Fruit fly (Drosophila melanogaster) whole organism, embryonic: ENCODE data around the gene Mis12.

Experiments
- Atf3 ChIP-seq: fragments of 200-800 bp; sonication (Bioruptor generic); optimal IDR thresholded peaks from 3 replicates; lab custom pipeline; 2016; ENCODE audit warnings: missing biosample characterization, missing genetic modification characterization
- CG10267 ChIP-seq: fragments of 200-800 bp; sonication (Bioruptor generic); optimal IDR thresholded peaks from 2 replicates; lab custom pipeline; 2018; ENCODE audit warnings: missing biosample characterization, mild to moderate bottlenecking, missing genetic modification characterization, moderate library complexity
- CG10274 ChIP-seq: fragments of 200-800 bp; sonication (Bioruptor generic); optimal IDR thresholded peaks from 3 replicates; lab custom pipeline; 2017; ENCODE audit warnings: missing biosample characterization, mild to moderate bottlenecking, missing genetic modification characterization
- CG13123 ChIP-seq: fragments of 200-800 bp; sonication (Bioruptor generic); optimal IDR thresholded peaks from 2 replicates; lab custom pipeline; 2016; ENCODE audit warnings: missing biosample characterization, missing genetic modification characterization
- CG14860 ChIP-seq: fragments of 200-800 bp; sonication (Bioruptor generic); IDR thresholded peaks from 3 replicates; pipeline ENCODE4 v1.3.6; 2022; ENCODE audit warnings: missing biosample characterization, missing genetic modification characterization; ENCODE audit not compliant: partially characterized antibody
- CG1832 ChIP-seq: fragments of 200-800 bp; sonication (Bioruptor generic); optimal IDR thresholded peaks from 2 replicates; lab custom pipeline; 2017; ENCODE audit warnings: missing biosample characterization, mild to moderate bottlenecking, missing genetic modification characterization, inconsistent platforms
- CG34224 ChIP-seq: fragments of 200-800 bp; sonication (Bioruptor generic); IDR thresholded peaks from 3 replicates; pipeline ENCODE4 v1.3.6; 2022; ENCODE audit warnings: missing biosample characterization, missing genetic modification characterization; ENCODE audit not compliant: partially characterized antibody
- CG3726 ChIP-seq: fragments of 200-800 bp; sonication (Bioruptor generic); IDR thresholded peaks from 3 replicates; pipeline ENCODE4, ENCODE4 v1.3.6; 2022; ENCODE audit warnings: missing biosample characterization, missing genetic modification characterization
- CG4404 ChIP-seq: fragments of 200-800 bp; sonication (Bioruptor generic); IDR thresholded peaks from 2 replicates; pipeline ENCODE4 v1.3.6; 2022; ENCODE audit warnings: missing biosample characterization, missing genetic modification characterization
- CG6854 ChIP-seq: fragments of 200-800 bp; sonication (Bioruptor generic); optimal IDR thresholded peaks from 3 replicates; lab custom pipeline; 2017; ENCODE audit warnings: missing biosample characterization, mild to moderate bottlenecking, missing genetic modification characterization
- CG7987 ChIP-seq: fragments of 200-800 bp; sonication (Bioruptor generic); optimal IDR thresholded peaks from 2 replicates; lab custom pipeline; 2018; ENCODE audit warnings: missing biosample characterization, mild to moderate bottlenecking, missing genetic modification characterization, moderate library complexity
- CG9932 ChIP-seq: fragments of 200-800 bp; sonication (Bioruptor generic); IDR thresholded peaks from 2 replicates; pipeline ENCODE4 v1.3.6; 2022; ENCODE audit warnings: missing biosample characterization, missing genetic modification characterization
- CrebB ChIP-seq: fragments of 200-800 bp; sonication (Bioruptor generic); optimal IDR thresholded peaks from 3 replicates; lab custom pipeline; 2018; ENCODE audit warnings: missing biosample characterization, mild to moderate bottlenecking, missing genetic modification characterization
- D ChIP-seq, 2 experiments: fragments of 200-800 bp in 1 of 2; fragments of >200 bp in 1 of 2; sonication (Bioruptor generic) in 1 of 2; optimal IDR thresholded peaks; 2 replicates in 1 of 2; 3 replicates in 1 of 2; lab custom pipeline; 2017; ENCODE audit warnings: mild to moderate bottlenecking in 1 of 2, missing biosample characterization in 1 of 2, missing genetic modification characterization in 1 of 2, missing genetic modification reagents in 1 of 2
- Dll ChIP-seq: fragments of 200-800 bp; sonication (Bioruptor generic); IDR thresholded peaks from 4 replicates; pipeline ENCODE4 v1.3.6; 2022; ENCODE audit warnings: missing biosample characterization, missing genetic modification characterization; ENCODE audit not compliant: partially characterized antibody
- Doc3 ChIP-seq: fragments of 200-800 bp; sonication (Bioruptor generic); IDR thresholded peaks from 3 replicates; pipeline ENCODE4 v1.3.6; 2022; ENCODE audit warnings: missing biosample characterization, missing genetic modification characterization; ENCODE audit not compliant: partially characterized antibody
- Dref ChIP-seq: fragments of 200-800 bp; sonication (Bioruptor generic); IDR thresholded peaks from 2 replicates; pipeline ENCODE4 v1.3.6; 2022; ENCODE audit warnings: missing biosample characterization, missing genetic modification characterization
- Elba2 ChIP-seq: fragments of 200-800 bp; sonication (Bioruptor generic); optimal IDR thresholded peaks from 3 replicates; lab custom pipeline; 2016; ENCODE audit warnings: missing biosample characterization, missing genetic modification characterization
- GATAe ChIP-seq: fragments of 200-800 bp; sonication (Bioruptor generic); conservative IDR thresholded peaks from 2 replicates; pipeline ENCODE4 v1.3.6; 2022; ENCODE audit warnings: missing biosample characterization, missing genetic modification characterization
- HLH54F ChIP-seq: fragments of 200-800 bp; sonication (Bioruptor generic); optimal IDR thresholded peaks from 3 replicates; lab custom pipeline; 2016; ENCODE audit warnings: missing biosample characterization, missing genetic modification characterization
- Kr ChIP-seq: fragments of 200-800 bp; sonication (Bioruptor generic); optimal IDR thresholded peaks from 2 replicates; lab custom pipeline; 2017; ENCODE audit warnings: missing biosample characterization, mild to moderate bottlenecking, missing genetic modification characterization
- NFAT ChIP-seq: fragments of 200-800 bp; sonication (Bioruptor generic); IDR thresholded peaks from 2 replicates; pipeline ENCODE4 v1.3.6; 2022; ENCODE audit warnings: missing biosample characterization, missing genetic modification characterization
- Ptx1 ChIP-seq: fragments of 200-800 bp; sonication (Bioruptor generic); IDR thresholded peaks from 2 replicates; pipeline ENCODE4 v1.3.6; 2022; ENCODE audit warnings: missing biosample characterization, missing genetic modification characterization
- Taf1 ChIP-seq: fragments of 200-800 bp; sonication (Bioruptor generic); IDR thresholded peaks from 2 replicates; pipeline ENCODE4 v1.3.6; 2022; ENCODE audit warnings: missing biosample characterization, missing genetic modification characterization
- al ChIP-seq: fragments of 200-800 bp; sonication (Bioruptor generic); IDR thresholded peaks from 2 replicates; pipeline ENCODE4 v1.3.6; 2022; ENCODE audit warnings: missing biosample characterization, missing genetic modification characterization
- ap ChIP-seq: fragments of 200-800 bp; sonication (Bioruptor generic); IDR thresholded peaks from 2 replicates; pipeline ENCODE4 v1.3.6; 2022; ENCODE audit warnings: missing biosample characterization, missing genetic modification characterization
- ash1 ChIP-seq: fragments of 200-800 bp; sonication (Bioruptor generic); optimal IDR thresholded peaks from 2 replicates; lab custom pipeline; 2018; ENCODE audit warnings: missing biosample characterization, mild to moderate bottlenecking, missing genetic modification characterization
- dm ChIP-seq: fragments of 200-800 bp; sonication (Bioruptor generic); optimal IDR thresholded peaks from 3 replicates; lab custom pipeline; 2016; ENCODE audit warnings: missing biosample characterization, missing genetic modification characterization
- ewg ChIP-seq: fragments of 200-800 bp; sonication (Bioruptor generic); optimal IDR thresholded peaks from 3 replicates; lab custom pipeline; 2017; ENCODE audit warnings: mild to moderate bottlenecking, missing biosample characterization, missing genetic modification reagents, missing genetic modification characterization
- fd102C ChIP-seq: fragments of 200-800 bp; sonication (Bioruptor generic); optimal IDR thresholded peaks from 2 replicates; lab custom pipeline; 2018; ENCODE audit warnings: missing biosample characterization, mild to moderate bottlenecking, missing genetic modification characterization, moderate library complexity
- gce ChIP-seq: fragments of 200-800 bp; sonication (Bioruptor generic); IDR thresholded peaks from 3 replicates; pipeline ENCODE4 v1.3.6; 2022; ENCODE audit warnings: missing biosample characterization, missing genetic modification characterization
- hbn ChIP-seq: fragments of 200-800 bp; sonication (Bioruptor generic); IDR thresholded peaks from 2 replicates; pipeline ENCODE4 v1.3.6; 2022; ENCODE audit warnings: missing biosample characterization, missing genetic modification characterization; ENCODE audit not compliant: partially characterized antibody
- kah ChIP-seq: fragments of 200-800 bp; sonication (Bioruptor generic); optimal IDR thresholded peaks from 2 replicates; lab custom pipeline; 2018; ENCODE audit warnings: missing biosample characterization, mild to moderate bottlenecking, missing genetic modification characterization
- lab ChIP-seq: fragments of 200-800 bp; sonication (Bioruptor generic); optimal IDR thresholded peaks from 3 replicates; lab custom pipeline; 2017; ENCODE audit warnings: missing biosample characterization, missing genetic modification characterization, mild to moderate bottlenecking, moderate library complexity, missing genetic modification reagents
- lbe ChIP-seq: fragments of 200-800 bp; sonication (Bioruptor generic); optimal IDR thresholded peaks from 2 replicates; lab custom pipeline; 2016; ENCODE audit warnings: missing biosample characterization, mild to moderate bottlenecking, missing genetic modification characterization
- nom ChIP-seq: fragments of 200-800 bp; sonication (Bioruptor generic); optimal IDR thresholded peaks from 2 replicates; lab custom pipeline; 2017; ENCODE audit warnings: missing biosample characterization, missing genetic modification characterization, mild to moderate bottlenecking, moderate library complexity, missing genetic modification reagents
- org-1 ChIP-seq: fragments of 200-800 bp; sonication (Bioruptor generic); optimal IDR thresholded peaks from 2 replicates; lab custom pipeline; 2017; ENCODE audit warnings: missing biosample characterization, missing genetic modification characterization
- p53 ChIP-seq: fragments of 200-800 bp; sonication (Bioruptor generic); optimal IDR thresholded peaks from 2 replicates; lab custom pipeline; 2016; ENCODE audit warnings: missing biosample characterization, missing genetic modification characterization
- psq ChIP-seq: fragments of 200-800 bp; sonication (Bioruptor generic); optimal IDR thresholded peaks from 2 replicates; lab custom pipeline; 2017; ENCODE audit warnings: missing biosample characterization, missing genetic modification characterization
- ro ChIP-seq: fragments of 200-800 bp; sonication (Bioruptor generic); IDR thresholded peaks from 2 replicates; pipeline ENCODE4 v1.3.6; 2022; ENCODE audit warnings: missing biosample characterization, missing genetic modification characterization
- run ChIP-seq: fragments of 200-800 bp; sonication (Bioruptor generic); optimal IDR thresholded peaks from 3 replicates; lab custom pipeline; 2018; ENCODE audit warnings: missing biosample characterization, mild to moderate bottlenecking, missing genetic modification characterization
- salm ChIP-seq: fragments of 200-800 bp; sonication (Bioruptor generic); optimal IDR thresholded peaks from 2 replicates; lab custom pipeline; 2018; ENCODE audit warnings: missing biosample characterization, mild to moderate bottlenecking, missing genetic modification characterization
- seq ChIP-seq: fragments of 200-800 bp; sonication (Bioruptor generic); IDR thresholded peaks from 2 replicates; pipeline ENCODE4 v1.3.6; 2022; ENCODE audit warnings: missing biosample characterization, missing genetic modification characterization
- slou ChIP-seq: fragments of 200-800 bp; sonication (Bioruptor generic); optimal IDR thresholded peaks from 3 replicates; lab custom pipeline; 2016; ENCODE audit warnings: missing biosample characterization, missing genetic modification characterization
- tll ChIP-seq, 2 experiments: fragments of 200-800 bp in 1 of 2; fragments of >200 bp in 1 of 2; sonication (Bioruptor generic) in 1 of 2; optimal IDR thresholded peaks; 2 replicates each; lab custom pipeline; 2017 to 2019; ENCODE audit warnings: missing biosample characterization in 2 of 2, missing genetic modification characterization in 2 of 2, mild to moderate bottlenecking in 1 of 2, moderate library complexity in 1 of 2
- wdn ChIP-seq: fragments of 200-800 bp; sonication (Bioruptor generic); IDR thresholded peaks from 2 replicates; pipeline ENCODE4 v1.3.6; 2022; ENCODE audit warnings: missing biosample characterization, missing genetic modification characterization
- zen2 ChIP-seq: fragments of 200-800 bp; sonication (Bioruptor generic); IDR thresholded peaks from 3 replicates; pipeline ENCODE4 v1.3.6; 2022; ENCODE audit warnings: missing biosample characterization, missing genetic modification characterization; ENCODE audit not compliant: partially characterized antibody
- zfh1 ChIP-seq: fragments of 200-800 bp; sonication (Bioruptor generic); IDR thresholded peaks from 3 replicates; pipeline ENCODE4 v1.3.6; 2022; ENCODE audit warnings: missing biosample characterization, missing genetic modification characterization

Mis12 gene

dm6 chr3L:6968961-6969814 is at the start of gene Mis12, which contains the start of gene CG9953 (continued):
- no peak for TF ChIP-seq Dref
- no peak for TF ChIP-seq tll (GFP tag; optimal IDR thresholded peaks at IDR 0.05; lab: Kevin White, UChicago)
- no peak for TF ChIP-seq gce (GFP tag; lab: Robert Waterston, UW)
- TF ChIP-seq wdn = no peak
- TF ChIP-seq Dll (GFP tag; lab: Robert Waterston, UW) = no peak
- TF ChIP-seq CG7987 (GFP tag; lab: Kevin White, UChicago) = no peak
- TF ChIP-seq CG6854 = no peak
- TF ChIP-seq hbn = no peak
- no peak for TF ChIP-seq GATAe
- TF ChIP-seq lab (GFP tag; lab: Kevin White, UChicago) = no peak
- no peak for TF ChIP-seq CG4404 (GFP tag; lab: Robert Waterston, UW)
- no peak for TF ChIP-seq Atf3 (GFP tag; lab: Kevin White, UChicago)
- TF ChIP-seq Taf1 = no peak
- peak; percentile 21 for TF ChIP-seq CG10267 (tag; lab: Kevin White, UChicago)
- no peak for TF ChIP-seq dm (GFP tag; lab: Kevin White, UChicago)
- TF ChIP-seq run = no peak
- no peak for TF ChIP-seq salm
- TF ChIP-seq fd102C = no peak
- no peak for TF ChIP-seq seq (GFP tag; lab: Robert Waterston, UW)
- no peak for TF ChIP-seq HLH54F (GFP tag; lab: Kevin White, UChicago)
- no peak for TF ChIP-seq Doc3 (GFP tag; lab: Robert Waterston, UW)
- TF ChIP-seq CG1832 (GFP tag; lab: Kevin White, UChicago) = no peak
- TF ChIP-seq Ptx1 (GFP tag; lab: Robert Waterston, UW) = peak; percentile 62; the same call in 1 of the 2 replicates
- TF ChIP-seq CG14860 = no peak
- TF ChIP-seq al = no peak
- TF ChIP-seq CG3726 = no peak
- TF ChIP-seq nom (GFP tag; lab: Kevin White, UChicago) = no peak
- no peak for TF ChIP-seq psq (GFP tag; lab: Kevin White, UChicago)
- TF ChIP-seq ap (GFP tag; lab: Robert Waterston, UW) = 0 out of 2 replicates have a peak, but pooled peaks have one; percentile 5
- TF ChIP-seq zen2 (GFP tag; lab: Robert Waterston, UW) = no peak
- TF ChIP-seq org-1 (GFP tag; lab: Kevin White, UChicago) = no peak
- TF ChIP-seq NFAT (GFP tag; lab: Robert Waterston, UW) = no peak
- no peak for TF ChIP-seq p53
- no peak; the same call in 1 of the 2 replicates for TF ChIP-seq ro (GFP tag; lab: Robert Waterston, UW)
- TF ChIP-seq lbe (GFP tag; lab: Kevin White, UChicago) = no peak
- TF ChIP-seq ewg (GFP tag; lab: Kevin White, UChicago) = no peak
- TF ChIP-seq ash1 = no peak
- TF ChIP-seq kah (GFP tag; lab: Kevin White, UChicago) = no peak
- no peak for TF ChIP-seq CG13123
- TF ChIP-seq slou (GFP tag; lab: Kevin White, UChicago) = no peak
- no peak for TF ChIP-seq Kr
- TF ChIP-seq CG10274 = no peak
- TF ChIP-seq Elba2 = no peak
- no peak for TF ChIP-seq CrebB (tag; lab: Kevin White, UChicago)
- TF ChIP-seq D (optimal IDR thresholded peaks at IDR 0.05; lab: Kevin White, UChicago) = no peak
- peak; percentile 30 for TF ChIP-seq D (GFP tag; optimal IDR thresholded peaks at IDR 0.05; lab: Kevin White, UChicago)
- TF ChIP-seq CG34224 (GFP tag; lab: Robert Waterston, UW) = no peak
- peak; percentile 36 for TF ChIP-seq CG9932 (GFP tag; lab: Robert Waterston, UW)
- TF ChIP-seq zfh1 (GFP tag; lab: Robert Waterston, UW) = peak; percentile 23; the same call in 1 of the 3 replicates
